Fruit fly (Drosophila melanogaster): ENCODE data around the gene Gr36c.

Gr36c gene

DNA sequence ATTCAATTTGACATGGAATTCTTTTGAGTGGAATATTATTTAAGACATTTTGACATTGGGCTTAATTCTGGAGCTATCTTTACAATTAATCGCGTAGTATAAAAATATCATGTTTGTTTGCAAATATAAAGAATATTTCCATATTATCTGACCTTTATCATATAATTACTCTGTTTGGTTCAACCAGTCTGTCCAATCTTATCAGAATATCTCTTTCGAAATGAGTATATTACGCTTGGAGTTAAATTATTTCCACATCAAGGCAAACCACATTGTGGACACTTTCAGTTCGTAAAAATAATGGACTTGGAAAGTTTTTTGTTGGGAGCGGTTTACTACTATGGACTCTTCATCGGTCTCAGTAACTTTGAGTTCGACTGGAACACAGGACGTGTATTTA is at the start of gene Gr36c:
Gr36c (plus strand) TSS at position 301 of the 400 bp plus-strand sequence.
- no peak for TF ChIP-seq CG17801 (GFP tag; optimal IDR thresholded peaks at IDR 0.05; ENCODE audit: partially characterized antibody)

DNA sequence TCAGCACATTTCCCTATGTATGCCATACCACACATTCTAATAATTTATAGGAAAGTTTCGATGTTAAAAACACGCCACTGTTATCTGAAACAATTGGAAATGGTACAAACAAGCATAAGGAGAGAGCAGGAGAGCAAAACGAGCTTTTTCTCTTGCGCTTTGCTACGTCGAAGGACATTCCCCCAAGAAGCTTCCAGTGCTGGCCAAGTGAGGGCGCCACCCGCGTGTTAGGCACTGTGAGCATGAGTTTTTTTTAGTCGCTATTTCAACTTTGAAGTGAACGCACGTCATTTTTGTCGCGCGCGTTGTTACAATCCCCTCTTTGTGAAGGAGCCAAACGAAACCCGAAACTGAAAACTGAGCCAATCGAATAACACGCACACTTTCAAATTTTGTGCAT is 49.3 kb upstream of the Gr36c start, which contains the start of the genes CG34106 and beat-IIIa:
CG34106 (plus strand) TSS at position 230 of the 400 bp plus-strand sequence.
beat-IIIa (plus strand) TSS at position 230 of the 400 bp plus-strand sequence.
- no peak for TF ChIP-seq CG17801 (GFP tag; optimal IDR thresholded peaks at IDR 0.05; ENCODE audit: partially characterized antibody)

DNA sequence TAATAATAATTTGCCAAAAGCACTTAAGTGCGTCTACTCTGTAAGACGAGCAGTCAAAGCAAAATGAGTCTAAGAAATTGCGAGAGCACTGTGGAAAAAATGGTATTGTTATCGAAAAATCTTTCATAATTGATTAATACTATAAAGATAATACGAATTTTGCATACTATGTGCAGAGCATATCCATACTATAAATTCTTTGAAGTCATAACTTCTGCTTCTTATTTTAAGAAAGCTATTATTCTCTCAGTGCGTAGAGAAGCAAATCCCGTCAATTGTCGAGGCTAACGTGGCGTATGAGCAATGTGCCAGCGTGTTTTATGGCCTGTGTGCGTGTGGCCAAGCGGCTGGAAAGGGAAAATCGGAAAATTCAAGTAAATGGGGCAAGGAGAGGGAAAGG is 20.5 kb upstream of the Gr36c start:
- no peak for TF ChIP-seq CG17801 (GFP tag; optimal IDR thresholded peaks at IDR 0.05; ENCODE audit: partially characterized antibody)

DNA sequence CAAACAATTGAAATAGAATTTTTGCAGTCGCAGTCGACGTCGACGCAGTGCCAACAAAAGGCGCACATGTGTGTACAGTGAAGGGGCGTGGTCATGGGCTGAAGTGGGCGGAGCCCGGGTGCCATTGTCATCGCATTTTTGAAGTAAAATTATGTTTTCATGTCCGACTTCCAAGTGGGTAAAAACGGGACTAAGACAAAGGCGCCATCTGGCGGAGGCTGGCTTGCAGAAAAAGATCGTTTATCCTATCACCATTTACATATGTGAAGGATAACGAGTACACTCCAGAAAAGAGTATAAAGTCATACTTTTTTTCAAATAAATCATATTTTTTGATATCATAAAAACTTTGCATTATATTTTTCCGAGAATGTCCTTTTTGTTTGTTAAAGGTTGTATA is 16.8 kb upstream of the Gr36c start:
- TF ChIP-seq CG17801 (GFP tag; optimal IDR thresholded peaks at IDR 0.05; ENCODE audit: partially characterized antibody): no peak

DNA sequence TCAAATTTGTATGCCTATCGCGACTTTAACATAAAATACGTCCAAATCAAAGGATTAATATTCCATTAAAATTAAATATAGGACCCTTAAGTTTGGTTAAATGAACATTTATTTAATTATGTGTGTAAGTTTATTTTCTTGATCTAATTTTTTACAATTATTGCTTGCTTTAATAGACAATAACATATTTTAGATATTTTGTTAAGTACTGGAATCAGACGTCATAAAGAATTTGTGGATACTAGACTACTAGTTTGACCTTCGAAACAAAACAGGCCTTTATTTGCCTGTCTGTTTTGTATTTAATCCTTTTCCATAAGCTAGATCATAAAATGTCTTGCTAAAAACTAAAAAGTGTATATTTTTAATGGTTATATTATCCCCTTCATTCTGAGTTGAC is 7.0 kb upstream of the Gr36c start, which contains the start of gene CG34169:
CG34169 (plus strand) TSS at position 301 of the 400 bp plus-strand sequence.
- TF ChIP-seq CG17801 (GFP tag; optimal IDR thresholded peaks at IDR 0.05; ENCODE audit: partially characterized antibody): no peak

DNA sequence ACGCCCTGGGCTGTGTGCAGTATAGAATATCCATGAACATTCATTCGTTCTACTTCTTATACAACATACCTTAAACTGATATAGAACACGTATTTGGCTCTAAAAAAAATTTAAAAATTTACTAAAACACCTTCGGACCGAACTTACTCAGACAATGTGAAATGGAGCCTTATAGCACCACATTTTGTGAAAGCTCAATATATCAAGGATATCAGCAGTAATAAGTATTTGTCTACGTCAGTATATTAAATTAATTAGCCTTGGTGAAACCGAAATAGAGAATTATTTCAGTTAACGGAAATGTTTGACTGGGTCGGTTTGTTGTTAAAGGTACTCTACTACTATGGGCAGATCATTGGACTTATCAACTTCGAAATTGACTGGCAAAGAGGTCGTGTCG is 3.8 kb upstream of the Gr36c start, which contains the start of gene Gr36a:
Gr36a (plus strand) TSS at position 301 of the 400 bp plus-strand sequence.
- TF ChIP-seq CG17801 (GFP tag; optimal IDR thresholded peaks at IDR 0.05; ENCODE audit: partially characterized antibody): no peak

DNA sequence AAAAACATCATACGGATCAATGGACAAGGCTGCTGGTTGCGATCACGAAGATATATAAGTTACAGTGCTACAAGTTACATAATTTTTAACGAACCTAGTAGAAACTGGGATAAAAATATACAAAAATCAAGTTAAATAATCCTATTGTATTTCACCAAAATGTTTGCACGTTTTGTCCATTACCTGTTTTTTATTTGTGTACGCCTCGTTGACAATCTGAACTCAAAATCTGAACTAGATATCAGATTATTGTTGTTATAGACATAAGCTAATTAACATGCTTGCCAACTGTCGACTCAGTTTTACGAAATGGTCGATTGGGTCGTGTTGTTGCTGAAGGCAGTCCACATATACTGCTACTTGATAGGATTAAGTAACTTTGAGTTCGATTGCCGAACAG is 1.7 kb upstream of the Gr36c start, which contains the start of gene Gr36b:
Gr36b (plus strand) TSS at position 301 of the 400 bp plus-strand sequence.
- no peak for TF ChIP-seq CG17801 (GFP tag; optimal IDR thresholded peaks at IDR 0.05; ENCODE audit: partially characterized antibody)

DNA sequence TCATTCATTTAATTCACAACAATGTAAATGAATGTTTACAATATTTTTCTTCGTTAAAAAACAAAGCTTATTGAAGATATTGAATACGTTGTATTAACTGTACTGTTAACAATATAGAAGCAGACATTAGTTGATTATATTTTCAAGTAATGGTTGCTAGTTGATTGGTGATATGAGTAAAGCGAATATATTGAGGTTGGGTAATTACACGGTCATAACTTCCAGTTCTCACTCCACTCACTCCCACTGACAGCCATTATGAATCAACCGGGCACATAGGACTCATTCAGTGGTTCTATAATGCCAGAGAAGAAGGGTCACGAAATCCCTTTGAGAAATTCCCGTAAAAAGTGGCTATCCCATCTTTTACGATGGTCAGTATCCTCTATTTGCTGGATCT is 1.5 kb downstream of the Gr36c start, which contains the start of gene Grl36a:
Grl36a (plus strand) TSS at position 301 of the 400 bp plus-strand sequence.
- no peak for TF ChIP-seq CG17801 (GFP tag; optimal IDR thresholded peaks at IDR 0.05; ENCODE audit: partially characterized antibody)

DNA sequence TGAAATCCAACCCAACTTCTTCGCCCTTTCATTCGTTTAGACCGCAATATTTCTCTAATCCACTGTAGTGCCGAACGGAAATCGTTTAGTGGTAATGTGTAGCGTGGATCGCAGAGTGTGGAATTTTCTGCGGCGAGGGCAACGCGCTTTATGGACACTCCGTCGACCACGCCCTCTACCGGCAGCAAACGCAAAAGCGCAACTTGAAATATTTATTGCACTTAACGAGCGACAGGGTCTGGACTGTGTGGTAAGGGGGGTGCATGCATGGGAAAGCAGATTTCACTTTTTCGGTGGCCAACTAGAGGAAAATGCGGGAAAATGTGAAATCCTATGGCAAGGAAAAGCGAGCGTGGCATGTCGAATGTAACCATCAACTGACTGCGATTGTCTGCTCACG is 15.1 kb downstream of the Gr36c start:
- no peak for TF ChIP-seq CG17801 (GFP tag; optimal IDR thresholded peaks at IDR 0.05; ENCODE audit: partially characterized antibody)

DNA sequence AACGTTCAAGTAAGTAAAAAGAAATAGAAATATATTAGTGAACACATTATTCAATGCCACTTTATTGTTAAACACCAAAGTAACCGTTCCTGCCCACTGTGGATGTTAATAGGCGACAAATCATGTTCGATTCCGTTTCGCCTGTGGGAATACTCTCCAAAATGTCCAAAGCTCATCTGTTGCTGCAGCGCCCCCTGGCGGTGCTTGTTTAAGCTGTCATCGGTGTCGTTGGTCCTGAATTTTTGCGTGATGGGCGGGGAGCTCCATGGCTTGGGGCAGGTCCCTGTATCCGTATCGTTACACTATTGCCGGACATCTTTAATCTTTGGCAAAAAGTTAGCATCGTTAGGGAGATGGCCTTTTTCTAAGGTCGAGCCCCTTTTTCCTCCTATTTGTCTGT is 21.6 kb downstream of the Gr36c start:
- no peak for TF ChIP-seq CG17801 (GFP tag; optimal IDR thresholded peaks at IDR 0.05; ENCODE audit: partially characterized antibody)

DNA sequence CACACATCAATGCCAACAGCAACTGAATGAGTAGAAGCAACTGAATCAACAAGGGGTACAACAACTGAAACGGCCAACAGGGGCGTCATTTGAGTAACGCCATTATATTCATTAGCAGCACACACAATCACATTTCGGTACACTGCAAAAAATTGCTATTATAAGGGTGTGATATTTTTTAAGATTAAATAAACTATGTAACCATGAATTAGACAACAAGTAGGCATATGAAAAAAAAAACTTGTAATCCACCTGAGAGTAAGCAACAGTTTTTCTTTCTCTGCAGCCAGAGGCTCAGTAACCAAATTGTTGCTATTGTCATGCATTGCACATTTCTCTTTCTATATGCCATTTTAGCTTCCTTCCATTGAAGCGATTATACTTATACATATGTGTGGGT is 23.7 kb downstream of the Gr36c start:
- TF ChIP-seq CG17801 (GFP tag; optimal IDR thresholded peaks at IDR 0.05; ENCODE audit: partially characterized antibody): no peak

DNA sequence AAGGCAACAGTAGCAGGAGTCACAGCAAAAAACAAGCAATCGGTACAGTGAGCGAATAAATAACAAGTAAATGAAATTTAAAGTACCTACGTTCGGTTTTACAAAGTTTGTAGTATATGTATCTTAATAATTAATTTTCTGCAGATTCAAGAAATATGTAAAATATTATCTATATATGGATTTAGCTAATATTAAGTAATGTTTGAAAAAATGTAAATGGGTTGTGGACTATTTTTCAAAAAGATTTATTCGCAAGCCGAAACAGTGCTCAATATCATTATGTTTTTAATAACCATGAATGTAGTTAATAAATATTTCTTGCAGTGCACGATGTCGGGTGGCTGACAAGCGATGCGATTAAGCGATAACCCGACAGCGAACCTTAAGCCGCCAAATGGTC is 26.9 kb downstream of the Gr36c start:
- TF ChIP-seq CG17801 (GFP tag; optimal IDR thresholded peaks at IDR 0.05; ENCODE audit: partially characterized antibody): no peak

DNA sequence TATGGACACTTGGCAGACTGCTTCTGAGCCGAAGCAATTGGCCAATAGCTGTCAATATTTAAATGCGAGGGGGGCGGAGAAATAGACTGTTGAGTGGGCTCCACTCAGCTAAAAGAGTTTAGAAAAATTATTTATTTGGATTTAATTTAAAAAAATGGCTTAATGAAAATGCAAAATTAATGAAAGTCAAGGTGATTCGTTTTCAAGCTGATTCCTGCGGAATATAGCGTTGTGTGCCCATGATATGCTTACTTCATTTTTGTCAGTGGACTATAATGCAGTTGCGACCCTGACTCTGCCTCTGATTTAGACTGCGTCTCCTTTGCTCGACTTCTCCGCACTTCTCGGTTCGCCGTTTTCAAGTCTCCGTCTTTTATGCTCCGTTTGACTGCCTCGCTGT is 36.7 kb downstream of the Gr36c start:
- no peak for TF ChIP-seq CG17801 (GFP tag; optimal IDR thresholded peaks at IDR 0.05; ENCODE audit: partially characterized antibody)

DNA sequence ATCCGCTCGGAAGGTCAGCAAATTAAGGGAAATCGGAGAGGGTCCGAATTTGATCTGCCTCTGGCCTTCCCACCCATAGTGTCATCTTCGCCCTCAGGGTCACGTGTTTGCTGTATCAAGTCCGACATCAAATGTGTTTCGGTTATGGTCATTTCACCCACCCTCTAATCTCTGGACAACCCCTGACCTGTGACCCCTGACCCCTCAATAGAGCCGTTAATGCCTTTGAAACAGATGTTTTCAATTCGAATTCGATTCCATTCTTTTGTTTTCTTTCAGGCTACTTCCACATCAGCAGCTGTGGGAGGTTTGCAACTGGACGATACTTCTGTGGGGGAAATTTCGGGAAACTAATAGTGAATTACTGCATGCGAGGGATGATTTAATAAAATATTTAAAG is 41.3 kb downstream of the Gr36c start:
- no peak for TF ChIP-seq CG17801 (GFP tag; optimal IDR thresholded peaks at IDR 0.05; ENCODE audit: partially characterized antibody)

DNA sequence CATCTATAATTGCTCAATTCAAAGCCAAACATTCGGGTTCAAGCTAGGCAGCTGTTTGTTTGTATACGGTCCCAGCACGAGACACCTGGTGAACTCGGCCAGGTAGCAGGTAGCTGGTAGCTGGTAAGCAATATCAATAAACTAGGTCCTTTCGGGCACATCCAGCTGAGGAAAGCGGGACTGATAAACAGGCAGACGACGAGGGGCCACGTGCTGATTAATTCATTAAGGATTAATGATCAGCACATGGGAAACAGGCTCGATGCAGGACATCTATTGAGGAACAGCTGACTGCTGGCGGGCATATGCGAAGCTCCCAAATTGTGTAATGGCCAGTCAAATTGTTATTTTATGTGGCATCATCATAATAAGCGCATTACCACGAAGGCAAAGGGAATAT is 42.0 kb downstream of the Gr36c start:
- TF ChIP-seq CG17801 (GFP tag; optimal IDR thresholded peaks at IDR 0.05; ENCODE audit: partially characterized antibody): no peak

DNA sequence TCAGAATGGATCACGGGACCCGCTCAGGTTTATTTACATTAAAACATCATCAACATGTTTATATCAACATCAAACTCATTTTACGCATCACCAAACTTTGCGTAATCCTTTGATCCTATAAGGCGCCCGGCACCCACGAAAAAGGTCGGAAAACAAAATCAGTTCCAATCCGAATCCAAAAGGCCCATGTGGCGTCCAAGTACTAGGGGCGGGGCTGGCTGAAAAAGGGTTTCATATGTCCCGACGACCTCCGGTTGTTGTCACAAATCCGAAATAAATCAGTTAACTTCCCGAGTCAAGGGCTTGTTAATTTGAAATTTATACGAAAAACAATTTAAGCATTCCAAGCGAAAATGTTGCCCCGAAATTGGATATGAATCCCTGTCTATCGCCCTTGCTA is 43.4 kb downstream of the Gr36c start:
- TF ChIP-seq CG17801 (GFP tag; optimal IDR thresholded peaks at IDR 0.05; ENCODE audit: partially characterized antibody): no peak

DNA sequence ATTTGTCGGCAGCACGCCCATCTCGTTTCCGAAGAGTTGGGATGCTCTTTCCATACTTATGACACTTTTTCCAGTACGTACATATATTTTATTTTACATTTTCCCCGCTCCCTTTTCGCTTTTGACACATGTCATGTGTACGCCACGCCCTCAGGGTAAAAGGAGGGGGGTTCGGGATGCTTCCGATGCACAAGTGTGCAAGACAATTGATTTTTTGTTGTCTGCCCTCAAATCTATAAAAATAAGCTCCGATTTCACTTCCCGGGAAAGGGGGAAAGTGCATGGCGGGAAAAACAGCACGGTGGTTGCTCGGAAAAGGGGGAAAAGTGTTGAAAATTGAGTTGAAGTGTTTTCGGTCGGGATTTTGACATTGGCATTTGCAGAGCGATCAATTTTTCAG is 47.0 kb downstream of the Gr36c start:
- TF ChIP-seq CG17801 (GFP tag; optimal IDR thresholded peaks at IDR 0.05; ENCODE audit: partially characterized antibody): no peak
